Worm (Caenorhabditis elegans) whole organism, L4 larva: ENCODE results near the gene lips-6.

Source experiments
- F26F4.8 ChIP-seq: fragments of 200-800 bp; sonication (Bioruptor generic); conservative IDR thresholded peaks from 2 replicates; pipeline ENCODE4 v1.3.6; 2022; ENCODE audit warnings: missing genetic modification characterization, missing compliant biosample characterization
- F37D6.2 ChIP-seq: sonication (generic microtip); optimal IDR thresholded peaks from 2 replicates; lab custom pipeline; 2016; ENCODE audit warnings: mild to moderate bottlenecking, missing genetic modification characterization, missing compliant biosample characterization
- T26A8.4 ChIP-seq: fragments of 200-800 bp; sonication (Bioruptor generic); IDR thresholded peaks from 2 replicates; pipeline ENCODE4 v1.3.6; 2022; ENCODE audit warnings: missing genetic modification characterization, missing compliant biosample characterization
- ZK546.5 ChIP-seq, 2 experiments: sonication (generic microtip); optimal IDR thresholded peaks; 2 replicates each; lab custom pipeline; 2017; ENCODE audit warnings: missing biosample characterization in 2 of 2, missing genetic modification characterization in 2 of 2
- aha-1 ChIP-seq: fragments of 150-350 bp; peaks from one replicate; lab custom pipeline; 2014; ENCODE audit warnings: missing biosample characterization, missing genetic modification characterization
- aly-2 ChIP-seq: sonication (generic microtip); optimal IDR thresholded peaks from 2 replicates; lab custom pipeline; 2018; ENCODE audit warnings: missing biosample characterization, missing genetic modification characterization
- arid-1 ChIP-seq: fragments of 200-800 bp; sonication (Bioruptor generic); conservative IDR thresholded peaks from 2 replicates; pipeline ENCODE4 v1.3.6; 2022; ENCODE audit warnings: missing genetic modification reagents, missing genetic modification characterization, missing compliant biosample characterization
- ceh-28 ChIP-seq: fragments of 150-350 bp; optimal IDR thresholded peaks from 2 replicates; lab custom pipeline; 2014; ENCODE audit warnings: missing biosample characterization, missing genetic modification reagents, missing genetic modification characterization
- ceh-32 ChIP-seq: sonication (generic microtip); optimal IDR thresholded peaks from 2 replicates; lab custom pipeline; 2016; ENCODE audit warnings: mild to moderate bottlenecking, missing genetic modification characterization, missing compliant biosample characterization; ENCODE audit not compliant: poor library complexity
- ceh-44 ChIP-seq: fragments of 200-800 bp; sonication (Bioruptor generic); IDR thresholded peaks from 2 replicates; pipeline ENCODE4 v1.3.6; 2022; ENCODE audit warnings: missing genetic modification reagents, missing genetic modification characterization, missing compliant biosample characterization
- ces-1 ChIP-seq: fragments of 150-350 bp; sonication (generic microtip); optimal IDR thresholded peaks from 4 replicates; lab custom pipeline; 2014; ENCODE audit warnings: missing biosample characterization, missing genetic modification reagents, missing genetic modification characterization
- cey-2 ChIP-seq: sonication (generic microtip); optimal IDR thresholded peaks from 3 replicates; lab custom pipeline; 2017; ENCODE audit warnings: missing genetic modification characterization, mild to moderate bottlenecking, missing compliant biosample characterization, antibody characterized with exemption, borderline replicate concordance; ENCODE audit not compliant: insufficient read depth
- daf-12 ChIP-seq: fragments of 150-350 bp; optimal IDR thresholded peaks from 2 replicates; lab custom pipeline; 2014; ENCODE audit warnings: missing biosample characterization, missing genetic modification reagents, missing genetic modification characterization
- daf-16 ChIP-seq, 3 experiments: sonication (generic microtip); optimal IDR thresholded peaks; 2 replicates each; lab custom pipeline; 2016 to 2017; ENCODE audit warnings: missing genetic modification characterization in 3 of 3, missing genetic modification reagents in 3 of 3, mild to moderate bottlenecking in 2 of 3, missing compliant biosample characterization in 2 of 3, missing biosample characterization in 1 of 3, moderate library complexity in 1 of 3
- daf-8 ChIP-seq: fragments of 200-800 bp; sonication (Bioruptor generic); IDR thresholded peaks from 2 replicates; pipeline ENCODE4 v1.3.6; 2022; ENCODE audit warnings: missing genetic modification characterization, missing compliant biosample characterization
- dmd-6 ChIP-seq: fragments of 200-800 bp; sonication (Bioruptor generic); IDR thresholded peaks from 2 replicates; pipeline ENCODE4 v1.3.6; 2022; ENCODE audit warnings: missing genetic modification reagents, missing genetic modification characterization, missing compliant biosample characterization
- duxl-1 ChIP-seq: sonication (generic microtip); optimal IDR thresholded peaks from 2 replicates; lab custom pipeline; 2016; ENCODE audit warnings: mild to moderate bottlenecking, missing genetic modification characterization, moderate library complexity, missing compliant biosample characterization; ENCODE audit not compliant: poor library complexity
- egl-43 ChIP-seq: fragments of 200-800 bp; sonication (Bioruptor generic); IDR thresholded peaks from 2 replicates; pipeline ENCODE4 v1.3.6; 2022; ENCODE audit warnings: missing genetic modification reagents, missing genetic modification characterization, missing compliant biosample characterization
- fkh-10 ChIP-seq: fragments of 150-350 bp; optimal IDR thresholded peaks from 2 replicates; lab custom pipeline; 2014; ENCODE audit warnings: missing biosample characterization, missing genetic modification reagents, missing genetic modification characterization
- hif-1 ChIP-seq, 2 experiments: sonication (generic microtip); optimal IDR thresholded peaks; 2 replicates each; lab custom pipeline; 2016 to 2017; ENCODE audit warnings: missing compliant biosample characterization in 2 of 2, missing genetic modification characterization in 2 of 2, missing genetic modification reagents in 2 of 2, missing genotype in 2 of 2, mild to moderate bottlenecking in 1 of 2
- hlh-11 ChIP-seq: fragments of 200-800 bp; sonication (Bioruptor generic); optimal IDR thresholded peaks from 2 replicates; lab custom pipeline; 2018; ENCODE audit warnings: mild to moderate bottlenecking, missing genetic modification characterization, missing compliant biosample characterization
- hmg-1.1 ChIP-seq: fragments of 200-800 bp; sonication (Bioruptor generic); IDR thresholded peaks from 2 replicates; pipeline ENCODE4 v1.3.6; 2022; ENCODE audit warnings: missing genetic modification reagents, missing genetic modification characterization, missing compliant biosample characterization
- lim-7 ChIP-seq: fragments of 200-800 bp; sonication (Bioruptor generic); IDR thresholded peaks from 2 replicates; pipeline ENCODE4 v1.3.6; 2022; ENCODE audit warnings: missing genetic modification characterization, missing compliant biosample characterization
- lin-39 ChIP-seq: fragments of 150-350 bp; optimal IDR thresholded peaks from 2 replicates; lab custom pipeline; 2014; ENCODE audit warnings: missing biosample characterization, missing genetic modification reagents, missing genetic modification characterization
- lsy-2 ChIP-seq, 2 experiments: fragments of 150-350 bp in 1 of 2; sonication (generic microtip) in 1 of 2; optimal IDR thresholded peaks; 2 replicates each; lab custom pipeline; 2014 to 2017; ENCODE audit warnings: missing biosample characterization in 2 of 2, missing genetic modification characterization in 2 of 2
- madf-9 ChIP-seq: fragments of 200-800 bp; sonication (Bioruptor generic); conservative IDR thresholded peaks from 2 replicates; pipeline ENCODE4 v1.3.6; 2022; ENCODE audit warnings: missing genetic modification reagents, missing genetic modification characterization, missing compliant biosample characterization
- mdl-1 ChIP-seq, 2 experiments: fragments of 150-350 bp in 1 of 2; sonication (generic microtip) in 1 of 2; optimal IDR thresholded peaks; 2 replicates each; lab custom pipeline; 2014 to 2017; ENCODE audit warnings: missing biosample characterization in 2 of 2, missing genetic modification characterization in 2 of 2
- mdt-29 ChIP-seq: fragments of 200-800 bp; sonication (Bioruptor generic); IDR thresholded peaks from 2 replicates; pipeline ENCODE4 v1.3.6; 2022; ENCODE audit warnings: missing genetic modification reagents, missing genetic modification characterization, missing compliant biosample characterization
- mxl-2 ChIP-seq: fragments of 200-800 bp; sonication (Bioruptor generic); conservative IDR thresholded peaks from 2 replicates; pipeline ENCODE4 v1.3.6; 2022; ENCODE audit warnings: missing genetic modification reagents, missing genetic modification characterization, missing compliant biosample characterization
- nhr-111 ChIP-seq: fragments of 200-800 bp; sonication (Bioruptor generic); optimal IDR thresholded peaks from 2 replicates; lab custom pipeline; 2018; ENCODE audit warnings: mild to moderate bottlenecking, missing genetic modification characterization, missing compliant biosample characterization
- nhr-28 ChIP-seq: fragments of 150-350 bp; optimal IDR thresholded peaks from 2 replicates; lab custom pipeline; 2014; ENCODE audit warnings: missing biosample characterization, missing genetic modification characterization
- nhr-42 ChIP-seq: fragments of 200-800 bp; sonication (Bioruptor generic); IDR thresholded peaks from 2 replicates; pipeline ENCODE4 v1.3.6; 2022; ENCODE audit warnings: missing genetic modification characterization, missing compliant biosample characterization
- nhr-6 ChIP-seq: fragments of 150-350 bp; optimal IDR thresholded peaks from 2 replicates; lab custom pipeline; 2014; ENCODE audit warnings: missing biosample characterization, missing genetic modification characterization
- nhr-77 ChIP-seq: fragments of 150-350 bp; optimal IDR thresholded peaks from 2 replicates; lab custom pipeline; 2014; ENCODE audit warnings: missing biosample characterization, missing genetic modification characterization
- pha-4 ChIP-seq, 2 experiments: fragments of 150-350 bp in 1 of 2; fragments of 200-800 bp in 1 of 2; sonication (Bioruptor generic) in 1 of 2; IDR thresholded peaks in 1 of 2; optimal IDR thresholded peaks in 1 of 2; 2 replicates each; pipeline versions ENCODE4 v1.3.6 to Lab custom; 2014 to 2022; ENCODE audit warnings: missing genetic modification characterization in 2 of 2, missing genetic modification reagents in 2 of 2, missing biosample characterization in 1 of 2, missing compliant biosample characterization in 1 of 2
- php-3 ChIP-seq: fragments of 200-800 bp; sonication (Bioruptor generic); IDR thresholded peaks from 2 replicates; pipeline ENCODE4 v1.3.6; 2022; ENCODE audit warnings: missing genetic modification reagents, missing genetic modification characterization, missing compliant biosample characterization
- pqm-1 ChIP-seq: sonication (generic microtip); optimal IDR thresholded peaks from 2 replicates; lab custom pipeline; 2017; ENCODE audit warnings: missing biosample characterization, missing genetic modification characterization
- rbr-2 ChIP-seq: sonication (generic microtip); optimal IDR thresholded peaks from 2 replicates; lab custom pipeline; 2016; ENCODE audit warnings: missing genotype, missing genetic modification characterization, missing compliant biosample characterization
- saeg-2 ChIP-seq: fragments of 200-800 bp; sonication (Bioruptor generic); IDR thresholded peaks from 2 replicates; pipeline ENCODE4 v1.3.6; 2022; ENCODE audit warnings: missing genetic modification reagents, missing genetic modification characterization, missing compliant biosample characterization
- sdz-12 ChIP-seq: fragments of 200-800 bp; sonication (Bioruptor generic); optimal IDR thresholded peaks from 2 replicates; lab custom pipeline; 2018; ENCODE audit warnings: mild to moderate bottlenecking, missing genetic modification characterization, missing compliant biosample characterization
- skn-1 ChIP-seq: fragments of 150-350 bp; optimal IDR thresholded peaks from 2 replicates; lab custom pipeline; 2014; ENCODE audit warnings: missing biosample characterization, missing genetic modification characterization
- unc-62 ChIP-seq, 3 experiments: fragments of 150-350 bp in 1 of 3; sonication (generic microtip); optimal IDR thresholded peaks in 2 of 3; peaks in 1 of 3; 1 replicate in 1 of 3; 2 replicates in 2 of 3; lab custom pipeline; 2014 to 2017; ENCODE audit warnings: missing biosample characterization in 3 of 3, missing genetic modification characterization in 3 of 3, missing genetic modification reagents in 3 of 3, missing genotype in 1 of 3
- vab-7 ChIP-seq: fragments of 200-800 bp; sonication (Bioruptor generic); IDR thresholded peaks from 2 replicates; pipeline ENCODE4 v1.3.6; 2022; ENCODE audit warnings: missing genetic modification reagents, missing genetic modification characterization, missing compliant biosample characterization
- zfp-2 ChIP-seq: sonication (generic microtip); optimal IDR thresholded peaks from 2 replicates; lab custom pipeline; 2016; ENCODE audit warnings: mild to moderate bottlenecking, missing genetic modification characterization, missing compliant biosample characterization

Gene lips-6

DNA sequence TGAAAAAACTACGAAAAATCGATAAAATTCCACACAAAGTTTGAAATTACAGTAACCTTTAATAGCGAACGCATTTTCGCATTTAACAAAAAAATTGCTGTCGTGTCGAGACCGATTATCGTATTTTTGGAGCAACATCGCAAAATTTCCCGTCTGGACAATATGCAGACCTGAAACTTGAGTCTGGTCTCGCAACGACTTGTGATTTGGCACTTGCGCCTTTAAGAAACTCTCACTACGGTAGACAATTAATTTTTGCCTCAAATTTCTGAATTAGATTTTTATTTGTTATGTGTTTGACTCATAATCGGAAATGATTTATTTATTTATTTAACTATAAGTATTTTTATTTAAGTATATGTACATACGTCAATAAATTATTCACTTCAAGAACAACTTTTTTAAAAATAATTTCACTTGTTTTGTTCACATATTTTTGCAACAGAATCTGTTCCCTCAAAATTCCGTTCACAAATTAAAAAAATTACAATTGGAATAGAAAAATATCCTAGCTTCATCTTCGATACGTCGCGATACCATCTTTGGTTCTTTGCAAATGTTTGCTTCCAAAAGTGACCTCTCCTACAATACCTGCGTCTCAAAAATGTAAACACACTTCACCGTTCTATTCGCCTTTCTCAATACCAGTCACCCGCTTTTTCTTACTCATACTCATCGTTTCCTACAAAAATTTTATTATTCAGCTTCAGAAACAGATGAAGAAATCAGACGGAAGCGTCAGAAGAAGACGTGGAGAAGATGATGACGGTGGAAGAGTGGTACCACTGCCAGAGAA is 32.3 kb upstream of the lips-6 start, which contains the start of gene T12G3.4:
T12G3.4 (plus strand) TSS at position 705 of the 796 bp plus-strand sequence.
- TF ChIP-seq pha-4 (GFP tag; IDR thresholded peaks at IDR 0.05; lab: Robert Waterston, UW), result no peak
- TF ChIP-seq pha-4 (tag; optimal IDR thresholded peaks at IDR 0.05; lab: Kevin White, UChicago), result peak; percentile 68
- no peak for TF ChIP-seq vab-7
- no peak for TF ChIP-seq F26F4.8

DNA sequence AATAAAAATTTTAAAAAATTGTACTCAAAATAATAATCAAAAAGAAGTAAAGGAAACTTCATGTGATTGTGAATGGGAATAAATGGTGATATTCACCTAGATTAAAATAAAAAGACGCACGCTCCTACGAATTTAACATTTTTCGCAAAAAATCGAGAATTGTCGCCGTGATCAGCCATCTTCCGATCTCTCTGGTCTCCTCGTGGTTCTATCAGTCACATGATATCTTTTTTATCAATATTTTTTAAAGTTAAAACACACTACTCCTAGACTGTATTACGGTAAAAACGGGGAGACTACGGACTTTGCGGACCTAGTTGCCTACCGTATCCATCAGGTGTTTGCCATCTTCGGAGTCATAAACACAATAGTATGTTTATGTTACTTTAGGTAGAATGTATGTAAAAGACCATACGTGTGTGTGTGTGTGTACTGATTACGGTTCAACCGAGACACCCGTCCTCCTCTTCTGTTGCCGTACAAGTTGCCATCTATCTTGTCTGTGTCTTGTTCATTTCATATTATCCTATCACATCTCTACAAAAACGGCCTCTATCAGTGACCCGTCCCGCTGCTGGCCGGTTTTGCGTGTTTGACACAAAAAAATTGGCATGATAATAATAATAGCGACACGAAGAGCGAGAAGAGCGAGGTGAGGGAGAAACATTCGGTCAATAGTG is 31.2 kb upstream of the lips-6 start, which contains the start of gene T12G3.2:
T12G3.2 (minus strand) TSS at position 444 of the 680 bp plus-strand sequence.
- TF ChIP-seq aly-2 (tag; lab: Kevin White, UChicago) (no peak), unc-62 (GFP tag; optimal IDR thresholded peaks at IDR 0.05 in 1 of 2; lab: Kevin White, UChicago) (no peak), unc-62 (tag; optimal IDR thresholded peaks at IDR 0.05; lab: Kevin White, UChicago) (no peak), saeg-2 (GFP tag; lab: Robert Waterston, UW) (0 out of 2 replicates have a peak, but pooled peaks have one; percentile 42), dmd-6 (GFP tag; lab: Robert Waterston, UW) (peak; percentile 63; the same call in 1 of the 2 replicates), sdz-12 (GFP tag; lab: Kevin White, UChicago) (no peak), lsy-2 (tag; optimal IDR thresholded peaks at IDR 0.05; lab: Kevin White, UChicago) (peak in 1 of 2 experiments; percentile 35), nhr-28 (peak; percentile 89), F37D6.2 (no peak), hif-1 (tag; optimal IDR thresholded peaks at IDR 0.05; lab: Kevin White, UChicago) (peak in 1 of 2 experiments; percentile 3), vab-7 (no peak), pqm-1 (tag; lab: Kevin White, UChicago) (peak; percentile 91), F26F4.8 (no peak), mdl-1 (tag; optimal IDR thresholded peaks at IDR 0.05; lab: Kevin White, UChicago) (no peak), ZK546.5 (tag; optimal IDR thresholded peaks at IDR 0.05; lab: Kevin White, UChicago) (no peak), egl-43 (no peak), ceh-28 (no peak), mxl-2 (GFP tag; lab: Robert Waterston, UW) (no peak), fkh-10 (GFP tag; lab: Kevin White, UChicago) (no peak), madf-9 (GFP tag; lab: Robert Waterston, UW) (no peak), rbr-2 (tag; lab: Kevin White, UChicago) (no peak), nhr-111 (GFP tag; lab: Kevin White, UChicago) (no peak), php-3 (no peak), nhr-6 (tag; lab: Kevin White, UChicago) (peak; percentile 21), lin-39 (tag; lab: Kevin White, UChicago) (no peak), ceh-32 (tag; lab: Kevin White, UChicago) (no peak), aha-1 (tag; lab: Kevin White, UChicago) (peak; percentile 76), daf-12 (tag; lab: Kevin White, UChicago) (no peak), hlh-11 (tag; lab: Kevin White, UChicago) (peak; percentile 91), T26A8.4 (GFP tag; lab: Robert Waterston, UW) (0 out of 2 replicates have a peak, but pooled peaks have one; percentile 21), cey-2 (no peak), nhr-42 (GFP tag; lab: Robert Waterston, UW) (no peak), mdt-29 (GFP tag; lab: Robert Waterston, UW) (no peak), daf-16 (GFP tag; optimal IDR thresholded peaks at IDR 0.05; lab: Kevin White, UChicago) (no peak), daf-16 (tag; optimal IDR thresholded peaks at IDR 0.05; lab: Kevin White, UChicago) (peak; percentile 92), lim-7 (no peak), ces-1 (no peak), duxl-1 (no peak), nhr-77 (tag; lab: Kevin White, UChicago) (peak; percentile 64), ceh-44 (GFP tag; lab: Robert Waterston, UW) (no peak), arid-1 (GFP tag; lab: Robert Waterston, UW) (no peak), zfp-2 (tag; lab: Kevin White, UChicago) (no peak), hmg-1.1 (GFP tag; lab: Robert Waterston, UW) (no peak), daf-8 (GFP tag; lab: Robert Waterston, UW) (no peak), skn-1 (tag; lab: Kevin White, UChicago) (no peak)
